Worm (Caenorhabditis elegans): ENCODE measurements around the gene sru-1.

DNA sequence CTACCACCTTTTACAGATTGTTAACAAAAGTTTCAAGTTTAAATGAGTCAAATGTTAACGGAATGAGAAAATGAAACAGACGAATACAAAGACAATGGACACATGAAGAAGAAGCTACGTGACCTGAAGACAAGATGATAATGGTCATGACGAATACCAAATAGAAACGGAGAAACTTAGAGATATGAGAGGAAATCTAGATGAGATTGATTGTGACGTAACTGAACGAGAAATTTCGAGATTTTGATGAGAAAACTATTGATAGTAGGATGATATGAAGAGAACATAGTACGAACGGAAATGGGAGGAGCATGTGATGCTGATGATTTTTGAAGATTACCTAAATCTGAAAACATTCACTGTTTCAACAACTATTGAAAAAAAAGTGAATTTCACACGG, 46.7 kb downstream of the sru-1 start:
- TF ChIP-seq W03F9.2 (tag; optimal IDR thresholded peaks at IDR 0.05) (no peak), him-1 (tag; optimal IDR thresholded peaks at IDR 0.05) (no peak), dao-5 (tag; optimal IDR thresholded peaks at IDR 0.05) (no peak)
